Worm (Caenorhabditis elegans) whole organism, L4 larva: Measurements from ENCODE around the gene scc-1.

Source experiments
- F10B5.3 ChIP-seq: sonication (generic microtip); optimal IDR thresholded peaks from 2 replicates; lab custom pipeline; 2016; ENCODE audit warnings: mild to moderate bottlenecking, missing genetic modification characterization, missing compliant biosample characterization
- F26F4.8 ChIP-seq: fragments of 200-800 bp; sonication (Bioruptor generic); conservative IDR thresholded peaks from 2 replicates; pipeline ENCODE4 v1.3.6; 2022; ENCODE audit warnings: missing genetic modification characterization, missing compliant biosample characterization
- F44E2.7 ChIP-seq: fragments of 200-800 bp; sonication (Bioruptor generic); IDR thresholded peaks from 2 replicates; pipeline ENCODE4 v2.1.2; 2022; ENCODE audit warnings: missing genetic modification characterization, missing compliant biosample characterization
- T26A8.4 ChIP-seq: fragments of 200-800 bp; sonication (Bioruptor generic); IDR thresholded peaks from 2 replicates; pipeline ENCODE4 v1.3.6; 2022; ENCODE audit warnings: missing genetic modification characterization, missing compliant biosample characterization
- Y48G9A.11 ChIP-seq: fragments of 200-800 bp; sonication (Bioruptor generic); IDR thresholded peaks from 2 replicates; pipeline ENCODE4 v1.3.6; 2022; ENCODE audit warnings: missing genetic modification reagents, missing genetic modification characterization, missing compliant biosample characterization
- Y5F2A.4 ChIP-seq: fragments of 200-800 bp; sonication (Bioruptor generic); optimal IDR thresholded peaks from 2 replicates; lab custom pipeline; 2018; ENCODE audit warnings: mild to moderate bottlenecking, missing genetic modification characterization, missing compliant biosample characterization
- Y75B8A.6 ChIP-seq: fragments of 200-800 bp; sonication (Bioruptor generic); IDR thresholded peaks from 2 replicates; pipeline ENCODE4 v1.3.6; 2022; ENCODE audit warnings: missing genetic modification reagents, missing genetic modification characterization, missing compliant biosample characterization
- ZK546.5 ChIP-seq, 2 experiments: sonication (generic microtip); optimal IDR thresholded peaks; 2 replicates each; lab custom pipeline; 2017; ENCODE audit warnings: missing biosample characterization in 2 of 2, missing genetic modification characterization in 2 of 2
- ama-1 ChIP-seq: fragments of 150-350 bp; optimal IDR thresholded peaks from 2 replicates; lab custom pipeline; 2014; ENCODE audit warnings: inconsistent platforms, mixed read lengths
- arid-1 ChIP-seq: fragments of 200-800 bp; sonication (Bioruptor generic); conservative IDR thresholded peaks from 2 replicates; pipeline ENCODE4 v1.3.6; 2022; ENCODE audit warnings: missing genetic modification reagents, missing genetic modification characterization, missing compliant biosample characterization
- ceh-20 ChIP-seq: fragments of 200-800 bp; sonication (Bioruptor generic); IDR thresholded peaks from 2 replicates; pipeline ENCODE4 v1.3.6; 2022; ENCODE audit warnings: missing genetic modification reagents, missing genetic modification characterization, missing compliant biosample characterization
- ceh-28 ChIP-seq: fragments of 150-350 bp; optimal IDR thresholded peaks from 2 replicates; lab custom pipeline; 2014; ENCODE audit warnings: missing biosample characterization, missing genetic modification reagents, missing genetic modification characterization
- ceh-32 ChIP-seq: sonication (generic microtip); optimal IDR thresholded peaks from 2 replicates; lab custom pipeline; 2016; ENCODE audit warnings: mild to moderate bottlenecking, missing genetic modification characterization, missing compliant biosample characterization; ENCODE audit not compliant: poor library complexity
- ceh-82 ChIP-seq: sonication (generic microtip); optimal IDR thresholded peaks from 2 replicates; lab custom pipeline; 2017; ENCODE audit warnings: missing biosample characterization, missing genetic modification characterization
- ces-1 ChIP-seq: fragments of 150-350 bp; sonication (generic microtip); optimal IDR thresholded peaks from 4 replicates; lab custom pipeline; 2014; ENCODE audit warnings: missing biosample characterization, missing genetic modification reagents, missing genetic modification characterization
- cey-2 ChIP-seq: sonication (generic microtip); optimal IDR thresholded peaks from 3 replicates; lab custom pipeline; 2017; ENCODE audit warnings: missing genetic modification characterization, mild to moderate bottlenecking, missing compliant biosample characterization, antibody characterized with exemption, borderline replicate concordance; ENCODE audit not compliant: insufficient read depth
- ctbp-1 ChIP-seq: fragments of 200-800 bp; sonication (Bioruptor generic); IDR thresholded peaks from 2 replicates; pipeline ENCODE4 v1.3.6; 2022; ENCODE audit warnings: missing genetic modification reagents, missing genetic modification characterization, missing compliant biosample characterization
- daf-16 ChIP-seq, 3 experiments: sonication (generic microtip); optimal IDR thresholded peaks; 2 replicates each; lab custom pipeline; 2016 to 2017; ENCODE audit warnings: missing genetic modification characterization in 3 of 3, missing genetic modification reagents in 3 of 3, mild to moderate bottlenecking in 2 of 3, missing compliant biosample characterization in 2 of 3, missing biosample characterization in 1 of 3, moderate library complexity in 1 of 3
- daf-8 ChIP-seq: fragments of 200-800 bp; sonication (Bioruptor generic); IDR thresholded peaks from 2 replicates; pipeline ENCODE4 v1.3.6; 2022; ENCODE audit warnings: missing genetic modification characterization, missing compliant biosample characterization
- dmd-6 ChIP-seq: fragments of 200-800 bp; sonication (Bioruptor generic); IDR thresholded peaks from 2 replicates; pipeline ENCODE4 v1.3.6; 2022; ENCODE audit warnings: missing genetic modification reagents, missing genetic modification characterization, missing compliant biosample characterization
- dmd-9 ChIP-seq: fragments of 200-800 bp; sonication (Bioruptor generic); IDR thresholded peaks from 2 replicates; pipeline ENCODE4 v1.3.6; 2022; ENCODE audit warnings: missing genetic modification reagents, missing genetic modification characterization, missing compliant biosample characterization
- dve-1 ChIP-seq: sonication (generic microtip); optimal IDR thresholded peaks from 2 replicates; lab custom pipeline; 2017; ENCODE audit warnings: antibody characterized with exemption, mild to moderate bottlenecking, missing genetic modification characterization, missing compliant biosample characterization; ENCODE audit not compliant: insufficient read depth
- fos-1 ChIP-seq: fragments of 150-350 bp; optimal IDR thresholded peaks from 2 replicates; lab custom pipeline; 2014; ENCODE audit warnings: missing biosample characterization, missing genetic modification characterization
- hlh-11 ChIP-seq: fragments of 200-800 bp; sonication (Bioruptor generic); optimal IDR thresholded peaks from 2 replicates; lab custom pipeline; 2018; ENCODE audit warnings: mild to moderate bottlenecking, missing genetic modification characterization, missing compliant biosample characterization
- lin-13 ChIP-seq: fragments of 150-350 bp; optimal IDR thresholded peaks from 2 replicates; lab custom pipeline; 2014; ENCODE audit warnings: missing biosample characterization, missing genetic modification reagents, missing genetic modification characterization
- lin-15B ChIP-seq: fragments of 150-350 bp; sonication (generic microtip); optimal IDR thresholded peaks from 3 replicates; lab custom pipeline; 2014; ENCODE audit warnings: missing biosample characterization, missing genetic modification characterization
- lin-38 ChIP-seq: fragments of 200-800 bp; sonication (Bioruptor generic); IDR thresholded peaks from 2 replicates; pipeline ENCODE4 v1.3.6; 2022; ENCODE audit warnings: missing genetic modification reagents, missing genetic modification characterization, missing compliant biosample characterization
- lin-39 ChIP-seq: fragments of 150-350 bp; optimal IDR thresholded peaks from 2 replicates; lab custom pipeline; 2014; ENCODE audit warnings: missing biosample characterization, missing genetic modification reagents, missing genetic modification characterization
- lsy-2 ChIP-seq, 2 experiments: fragments of 150-350 bp in 1 of 2; sonication (generic microtip) in 1 of 2; optimal IDR thresholded peaks; 2 replicates each; lab custom pipeline; 2014 to 2017; ENCODE audit warnings: missing biosample characterization in 2 of 2, missing genetic modification characterization in 2 of 2
- madf-5 ChIP-seq, 2 experiments: fragments of 200-800 bp; sonication (Bioruptor generic); IDR thresholded peaks; 2 replicates each; pipeline ENCODE4 v1.3.6; 2022; ENCODE audit warnings: missing compliant biosample characterization in 2 of 2, missing genetic modification characterization in 2 of 2
- madf-9 ChIP-seq: fragments of 200-800 bp; sonication (Bioruptor generic); conservative IDR thresholded peaks from 2 replicates; pipeline ENCODE4 v1.3.6; 2022; ENCODE audit warnings: missing genetic modification reagents, missing genetic modification characterization, missing compliant biosample characterization
- mdl-1 ChIP-seq, 2 experiments: fragments of 150-350 bp in 1 of 2; sonication (generic microtip) in 1 of 2; optimal IDR thresholded peaks; 2 replicates each; lab custom pipeline; 2014 to 2017; ENCODE audit warnings: missing biosample characterization in 2 of 2, missing genetic modification characterization in 2 of 2
- mdt-29 ChIP-seq: fragments of 200-800 bp; sonication (Bioruptor generic); IDR thresholded peaks from 2 replicates; pipeline ENCODE4 v1.3.6; 2022; ENCODE audit warnings: missing genetic modification reagents, missing genetic modification characterization, missing compliant biosample characterization
- mes-2 ChIP-seq: sonication (generic microtip); optimal IDR thresholded peaks from 2 replicates; lab custom pipeline; 2016; ENCODE audit warnings: missing genotype, mild to moderate bottlenecking, missing genetic modification characterization, missing compliant biosample characterization; ENCODE audit not compliant: poor library complexity, severe bottlenecking
- nhr-11 ChIP-seq: fragments of 150-350 bp; optimal IDR thresholded peaks from 2 replicates; lab custom pipeline; 2014; ENCODE audit warnings: missing biosample characterization, missing genetic modification characterization
- nhr-111 ChIP-seq: fragments of 200-800 bp; sonication (Bioruptor generic); optimal IDR thresholded peaks from 2 replicates; lab custom pipeline; 2018; ENCODE audit warnings: mild to moderate bottlenecking, missing genetic modification characterization, missing compliant biosample characterization
- nhr-48 ChIP-seq: sonication (generic microtip); optimal IDR thresholded peaks from 2 replicates; lab custom pipeline; 2016; ENCODE audit warnings: mild to moderate bottlenecking, missing genetic modification characterization, missing compliant biosample characterization
- nhr-76 ChIP-seq: fragments of 150-350 bp; optimal IDR thresholded peaks from 2 replicates; lab custom pipeline; 2014; ENCODE audit warnings: missing biosample characterization, missing genetic modification characterization
- pqm-1 ChIP-seq: sonication (generic microtip); optimal IDR thresholded peaks from 2 replicates; lab custom pipeline; 2017; ENCODE audit warnings: missing biosample characterization, missing genetic modification characterization
- sdz-12 ChIP-seq: fragments of 200-800 bp; sonication (Bioruptor generic); optimal IDR thresholded peaks from 2 replicates; lab custom pipeline; 2018; ENCODE audit warnings: mild to moderate bottlenecking, missing genetic modification characterization, missing compliant biosample characterization
- set-16 ChIP-seq: fragments of 200-800 bp; sonication (Bioruptor generic); IDR thresholded peaks from 2 replicates; pipeline ENCODE4 v1.3.6; 2022; ENCODE audit warnings: missing genetic modification reagents, missing genetic modification characterization, missing compliant biosample characterization
- unc-62 ChIP-seq, 3 experiments: fragments of 150-350 bp in 1 of 3; sonication (generic microtip); optimal IDR thresholded peaks in 2 of 3; peaks in 1 of 3; 1 replicate in 1 of 3; 2 replicates in 2 of 3; lab custom pipeline; 2014 to 2017; ENCODE audit warnings: missing biosample characterization in 3 of 3, missing genetic modification characterization in 3 of 3, missing genetic modification reagents in 3 of 3, missing genotype in 1 of 3
- vab-7 ChIP-seq: fragments of 200-800 bp; sonication (Bioruptor generic); IDR thresholded peaks from 2 replicates; pipeline ENCODE4 v1.3.6; 2022; ENCODE audit warnings: missing genetic modification reagents, missing genetic modification characterization, missing compliant biosample characterization
- zag-1 ChIP-seq: fragments of 150-350 bp; optimal IDR thresholded peaks from 2 replicates; lab custom pipeline; 2014; ENCODE audit warnings: missing biosample characterization, missing genetic modification characterization
- zfp-3 ChIP-seq: fragments of 200-800 bp; sonication (Bioruptor generic); conservative IDR thresholded peaks from 2 replicates; pipeline ENCODE4 v1.3.6; 2022; ENCODE audit warnings: missing genetic modification reagents, missing genetic modification characterization, missing compliant biosample characterization
- zip-2 ChIP-seq: fragments of 150-350 bp; optimal IDR thresholded peaks from 2 replicates; lab custom pipeline; 2014; ENCODE audit warnings: missing biosample characterization, missing genetic modification characterization
- ztf-7 ChIP-seq: fragments of 150-350 bp; optimal IDR thresholded peaks from 2 replicates; lab custom pipeline; 2014; ENCODE audit warnings: missing biosample characterization, missing genetic modification characterization

The scc-1 gene

ce11 chrII:4726120-4726519 is 27.6 kb downstream of the scc-1 start, which contains the start of gene F10G7.10 (continued):
- TF ChIP-seq mes-2 (tag; lab: Kevin White, UChicago) (peak; percentile 31), ama-1 (lab: Kevin White, UChicago) (no peak), nhr-111 (GFP tag; lab: Kevin White, UChicago) (no peak), T26A8.4 (no peak), vab-7 (GFP tag; lab: Robert Waterston, UW) (no peak), zip-2 (tag; lab: Kevin White, UChicago) (no peak), hlh-11 (tag; lab: Kevin White, UChicago) (peak; percentile 42), nhr-48 (tag; lab: Kevin White, UChicago) (no peak), daf-16 (GFP tag; optimal IDR thresholded peaks at IDR 0.05; lab: Kevin White, UChicago) (no peak), daf-16 (tag; optimal IDR thresholded peaks at IDR 0.05; lab: Kevin White, UChicago) (peak; percentile 29), ZK546.5 (tag; optimal IDR thresholded peaks at IDR 0.05; lab: Kevin White, UChicago) (no peak), dmd-9 (GFP tag; lab: Robert Waterston, UW) (no peak), arid-1 (no peak), set-16 (GFP tag; lab: Robert Waterston, UW) (no peak), dmd-6 (GFP tag; lab: Robert Waterston, UW) (no peak), ctbp-1 (GFP tag; lab: Robert Waterston, UW) (no peak), ceh-28 (tag; lab: Kevin White, UChicago) (no peak), lin-38 (GFP tag; lab: Robert Waterston, UW) (no peak), unc-62 (GFP tag; optimal IDR thresholded peaks at IDR 0.05 in 1 of 2; lab: Kevin White, UChicago) (peak in 1 of 2 experiments; percentile 59), unc-62 (tag; optimal IDR thresholded peaks at IDR 0.05; lab: Kevin White, UChicago) (no peak), Y5F2A.4 (GFP tag; lab: Kevin White, UChicago) (no peak), ces-1 (no peak), F26F4.8 (no peak), nhr-11 (no peak), cey-2 (tag; lab: Kevin White, UChicago) (no peak), madf-9 (GFP tag; lab: Robert Waterston, UW) (no peak), zfp-3 (GFP tag; lab: Robert Waterston, UW) (no peak), ceh-32 (tag; lab: Kevin White, UChicago) (no peak), ceh-20 (GFP tag; lab: Robert Waterston, UW) (no peak), F44E2.7 (GFP tag; lab: Robert Waterston, UW) (no peak), lin-13 (GFP tag; lab: Kevin White, UChicago) (no peak), pqm-1 (tag; lab: Kevin White, UChicago) (no peak), zag-1 (tag; lab: Kevin White, UChicago) (no peak), lsy-2 (tag; optimal IDR thresholded peaks at IDR 0.05; lab: Kevin White, UChicago) (peak in 1 of 2 experiments; percentile 28), ztf-7 (tag; lab: Kevin White, UChicago) (no peak), daf-8 (no peak), Y75B8A.6 (GFP tag; lab: Robert Waterston, UW) (no peak)

ce11 chrII:4726750-4727384 is 28.3 kb downstream of the scc-1 start:
- TF ChIP-seq Y75B8A.6 (GFP tag; lab: Robert Waterston, UW) (no peak), daf-16 (GFP tag; optimal IDR thresholded peaks at IDR 0.05; lab: Kevin White, UChicago) (no peak), daf-16 (tag; optimal IDR thresholded peaks at IDR 0.05; lab: Kevin White, UChicago) (peak; percentile 16), sdz-12 (GFP tag; lab: Kevin White, UChicago) (no peak), lin-15B (tag; lab: Kevin White, UChicago) (no peak), arid-1 (no peak), ama-1 (lab: Kevin White, UChicago) (peak; percentile 75), ceh-82 (tag; lab: Kevin White, UChicago) (no peak), F10B5.3 (tag; lab: Kevin White, UChicago) (no peak), Y48G9A.11 (GFP tag; lab: Robert Waterston, UW) (no peak), madf-5 (GFP tag; IDR thresholded peaks at IDR 0.05; lab: Robert Waterston, UW) (no peak), lin-39 (no peak), unc-62 (GFP tag; optimal IDR thresholded peaks at IDR 0.05 in 1 of 2; lab: Kevin White, UChicago) (peak in 1 of 2 experiments; percentile 69), unc-62 (tag; optimal IDR thresholded peaks at IDR 0.05; lab: Kevin White, UChicago) (no peak), dve-1 (tag; lab: Kevin White, UChicago) (peak; percentile 47), mdt-29 (no peak), mdl-1 (tag; optimal IDR thresholded peaks at IDR 0.05; lab: Kevin White, UChicago) (no peak), cey-2 (tag; lab: Kevin White, UChicago) (no peak), nhr-76 (no peak), ceh-32 (tag; lab: Kevin White, UChicago) (no peak), ceh-20 (GFP tag; lab: Robert Waterston, UW) (no peak), fos-1 (tag; lab: Kevin White, UChicago) (no peak), ceh-28 (tag; lab: Kevin White, UChicago) (no peak)
